Worm (Caenorhabditis elegans): ENCODE data around the gene ptr-13.

Gene ptr-13

DNA sequence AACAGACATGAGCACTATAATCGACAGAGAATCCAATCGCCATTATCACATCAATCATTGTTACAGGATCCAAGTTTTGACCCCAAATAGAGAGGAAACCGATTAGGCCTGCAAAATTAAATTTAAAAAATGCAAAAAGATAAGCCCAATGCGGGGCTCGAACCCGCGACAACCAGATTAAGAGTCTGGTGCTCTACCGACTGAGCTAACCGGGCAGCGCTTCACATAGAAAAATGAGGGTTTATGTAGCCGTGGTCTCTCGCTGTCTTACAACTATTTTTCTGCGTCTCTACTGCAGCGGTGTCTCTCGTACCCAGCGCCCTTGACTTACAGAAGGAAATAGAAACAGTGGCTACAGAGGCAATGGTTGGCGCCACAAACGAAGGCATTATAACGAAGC lies 4.6 kb downstream of the ptr-13 start (continued):
- no peak for TF ChIP-seq ceh-63 (GFP tag; optimal IDR thresholded peaks at IDR 0.05)
- TF ChIP-seq tbx-2 (tag; optimal IDR thresholded peaks at IDR 0.05), result peak; percentile 57
- no peak for TF ChIP-seq nhr-12 (tag; optimal IDR thresholded peaks at IDR 0.05)
- no peak for TF ChIP-seq pax-3 (tag; optimal IDR thresholded peaks at IDR 0.05)
- peak in 2 of 6 experiments; percentile 6 to 27 for TF ChIP-seq elt-3 (tag; optimal IDR thresholded peaks at IDR 0.05)
- TF ChIP-seq sox-4 (tag; optimal IDR thresholded peaks at IDR 0.05), result no peak
- TF ChIP-seq hpl-2 (GFP tag; optimal IDR thresholded peaks at IDR 0.05), result no peak
- TF ChIP-seq unc-86 (tag; optimal IDR thresholded peaks at IDR 0.05), result peak; percentile 14
- TF ChIP-seq nhr-84 (tag; optimal IDR thresholded peaks at IDR 0.05), result no peak
- peak; percentile 70 for TF ChIP-seq nhr-47 (tag; optimal IDR thresholded peaks at IDR 0.05)
- 0 out of 2 replicates have a peak, but pooled peaks have one; percentile 7 for TF ChIP-seq mab-9 (GFP tag; IDR thresholded peaks at IDR 0.05)
- peak; percentile 42 to 52 for TF ChIP-seq efl-1 (optimal IDR thresholded peaks at IDR 0.05)
- TF ChIP-seq efl-1 (GFP tag; optimal IDR thresholded peaks at IDR 0.05 in 1 of 2), result peak; percentile 40 to 95
- no peak for TF ChIP-seq ztf-4 (tag; optimal IDR thresholded peaks at IDR 0.05)
- TF ChIP-seq skn-1 (tag; optimal IDR thresholded peaks at IDR 0.05), result no peak
- peak; percentile 42 for TF ChIP-seq xbp-1 (tag; optimal IDR thresholded peaks at IDR 0.05)
- no peak for TF ChIP-seq pag-3 (tag; optimal IDR thresholded peaks at IDR 0.05; ENCODE audit: borderline replicate concordance, insufficient read depth)
- no peak for TF ChIP-seq efl-3 (GFP tag; optimal IDR thresholded peaks at IDR 0.05)
- TF ChIP-seq nhr-71 (tag; optimal IDR thresholded peaks at IDR 0.05), result peak; percentile 72
- no peak for TF ChIP-seq nhr-11 (tag; optimal IDR thresholded peaks at IDR 0.05)
- no peak for TF ChIP-seq C34B4.2 (tag; optimal IDR thresholded peaks at IDR 0.05)
- no peak for TF ChIP-seq egl-27 (tag; optimal IDR thresholded peaks at IDR 0.05)
- no peak for TF ChIP-seq unc-62 (GFP tag; optimal IDR thresholded peaks at IDR 0.05)
- TF ChIP-seq egl-13 (tag; optimal IDR thresholded peaks at IDR 0.05), result no peak
- peak; percentile 34 to 62 for TF ChIP-seq lsy-2 (tag; optimal IDR thresholded peaks at IDR 0.05)
- TF ChIP-seq snpc-4 (tag; optimal IDR thresholded peaks at IDR 0.05), result peak; percentile 59
- TF ChIP-seq aha-1 (tag; optimal IDR thresholded peaks at IDR 0.05), result no peak
- peak; percentile 55 for TF ChIP-seq unc-130 (tag; optimal IDR thresholded peaks at IDR 0.05)
- peak; percentile 63 for TF ChIP-seq nhr-20 (tag; optimal IDR thresholded peaks at IDR 0.05)
- no peak for TF ChIP-seq irx-1 (tag; optimal IDR thresholded peaks at IDR 0.05)
- TF ChIP-seq mef-2 (tag; optimal IDR thresholded peaks at IDR 0.05), result no peak
- peak; percentile 47 for TF ChIP-seq aly-2 (tag; optimal IDR thresholded peaks at IDR 0.05)
- TF ChIP-seq rnt-1 (tag; optimal IDR thresholded peaks at IDR 0.05), result peak; percentile 71
- TF ChIP-seq unc-98 (GFP tag; IDR thresholded peaks at IDR 0.05), result no peak
- peak; percentile 51 for TF ChIP-seq dsc-1 (tag; optimal IDR thresholded peaks at IDR 0.05)
- TF ChIP-seq ces-1 (GFP tag; optimal IDR thresholded peaks at IDR 0.05), result no peak
- peak; percentile 47 to 69 for TF ChIP-seq lin-35 (GFP tag; optimal IDR thresholded peaks at IDR 0.05)
- no peak for TF ChIP-seq blmp-1 (tag; optimal IDR thresholded peaks at IDR 0.05)
- TF ChIP-seq grh-1 (GFP tag; IDR thresholded peaks at IDR 0.05), result peak; percentile 48; the same call in 1 of the 2 replicates
- TF ChIP-seq Y116A8C.19 (tag; optimal IDR thresholded peaks at IDR 0.05; ENCODE audit: borderline replicate concordance), result no peak
- TF ChIP-seq lir-3 (tag; optimal IDR thresholded peaks at IDR 0.05; ENCODE audit: poor library complexity), result no peak

DNA sequence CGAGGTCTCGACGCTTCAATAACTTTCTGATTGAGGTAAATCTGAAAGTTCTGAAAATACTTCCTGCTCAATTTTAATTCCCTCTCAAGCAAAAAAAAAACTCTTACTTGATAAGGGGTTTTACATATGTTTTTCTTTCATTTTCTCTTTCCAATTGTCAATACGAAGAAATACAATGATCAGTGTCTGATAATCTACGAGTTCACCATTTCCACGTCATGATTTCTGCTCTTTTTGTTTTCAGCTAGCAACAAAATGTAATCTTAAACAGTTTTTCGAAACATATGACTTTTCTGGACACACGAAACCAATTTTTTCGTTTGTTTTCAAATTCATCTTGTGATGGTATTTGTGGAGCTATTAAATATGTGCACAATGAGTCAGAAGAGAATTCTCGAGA lies 6.1 kb downstream of the ptr-13 start:
- TF ChIP-seq pqm-1 (tag; optimal IDR thresholded peaks at IDR 0.05), result no peak
- TF ChIP-seq pax-3 (tag; optimal IDR thresholded peaks at IDR 0.05), result no peak
- TF ChIP-seq elt-3 (tag; optimal IDR thresholded peaks at IDR 0.05), result no peak
- TF ChIP-seq nhr-84 (tag; optimal IDR thresholded peaks at IDR 0.05), result no peak
- TF ChIP-seq fkh-4 (tag; optimal IDR thresholded peaks at IDR 0.05; ENCODE audit: borderline replicate concordance), result no peak
- TF ChIP-seq ceh-8 (GFP tag; optimal IDR thresholded peaks at IDR 0.05), result no peak
- no peak for TF ChIP-seq unc-98 (GFP tag; IDR thresholded peaks at IDR 0.05)
- TF ChIP-seq lin-35 (GFP tag; optimal IDR thresholded peaks at IDR 0.05), result peak in 1 of 2 experiments; percentile 17
- TF ChIP-seq snpc-4 (tag; optimal IDR thresholded peaks at IDR 0.05), result no peak
- no peak for TF ChIP-seq C16A3.4 (tag; optimal IDR thresholded peaks at IDR 0.05)
- TF ChIP-seq sox-4 (tag; optimal IDR thresholded peaks at IDR 0.05), result no peak
- TF ChIP-seq fkh-10 (GFP tag; optimal IDR thresholded peaks at IDR 0.05), result no peak
- TF ChIP-seq efl-1 (optimal IDR thresholded peaks at IDR 0.05), result no peak
- peak in 1 of 2 experiments; percentile 11 for TF ChIP-seq efl-1 (GFP tag; optimal IDR thresholded peaks at IDR 0.05 in 1 of 2)
- TF ChIP-seq zag-1 (tag; optimal IDR thresholded peaks at IDR 0.05), result no peak
- TF ChIP-seq ama-1 (optimal IDR thresholded peaks at IDR 0.05), result no peak
- peak; percentile 68 for TF ChIP-seq elt-2 (tag; optimal IDR thresholded peaks at IDR 0.05)
